Worm (Caenorhabditis elegans) whole organism, young adult: ENCODE data around the gene Y39B6A.7.

Experiments used
- C06A6.2 ChIP-seq: fragments of 200-800 bp; sonication (Bioruptor generic); conservative IDR thresholded peaks from 2 replicates; pipeline ENCODE4 v1.3.6; 2022; ENCODE audit warnings: missing genetic modification characterization, missing compliant biosample characterization
- F55B11.4 ChIP-seq: sonication (generic microtip); optimal IDR thresholded peaks from 2 replicates; lab custom pipeline; 2016; ENCODE audit warnings: missing compliant biosample characterization, missing genetic modification characterization, borderline replicate concordance; ENCODE audit not compliant: insufficient read depth
- K11D2.4 ChIP-seq: fragments of 200-800 bp; sonication (Bioruptor generic); IDR thresholded peaks from 2 replicates; pipeline ENCODE4 v1.3.6; 2022; ENCODE audit warnings: missing genetic modification reagents, missing genetic modification characterization, missing compliant biosample characterization
- T26A5.8 ChIP-seq: sonication (generic microtip); optimal IDR thresholded peaks from 2 replicates; lab custom pipeline; 2016; ENCODE audit warnings: missing genetic modification characterization, missing compliant biosample characterization
- ceh-79 ChIP-seq: sonication (generic microtip); optimal IDR thresholded peaks from 2 replicates; lab custom pipeline; 2017; ENCODE audit warnings: mild to moderate bottlenecking, missing genetic modification characterization, missing compliant biosample characterization
- die-1 ChIP-seq: sonication (generic microtip); optimal IDR thresholded peaks from 2 replicates; lab custom pipeline; 2016; ENCODE audit warnings: missing genotype, mild to moderate bottlenecking, missing genetic modification characterization, missing compliant biosample characterization
- hlh-12 ChIP-seq: sonication (generic microtip); optimal IDR thresholded peaks from 2 replicates; lab custom pipeline; 2016; ENCODE audit warnings: missing genetic modification characterization, missing compliant biosample characterization
- lsy-27 ChIP-seq: sonication (generic microtip); optimal IDR thresholded peaks from 2 replicates; lab custom pipeline; 2017; ENCODE audit warnings: missing genetic modification characterization, mild to moderate bottlenecking, missing compliant biosample characterization, antibody characterized with exemption, missing genotype, borderline replicate concordance; ENCODE audit not compliant: insufficient read depth
- nfya-1 ChIP-seq: sonication (generic microtip); optimal IDR thresholded peaks from 2 replicates; lab custom pipeline; 2017; ENCODE audit warnings: antibody characterized with exemption, missing compliant biosample characterization, missing genetic modification characterization, borderline replicate concordance; ENCODE audit not compliant: insufficient read depth
- nfyb-1 ChIP-seq: fragments of 200-800 bp; sonication (Bioruptor generic); IDR thresholded peaks from 2 replicates; pipeline ENCODE4 v1.3.6; 2022; ENCODE audit warnings: missing genetic modification reagents, missing genetic modification characterization, missing compliant biosample characterization
- snpc-1.3 ChIP-seq: sonication (generic microtip); optimal IDR thresholded peaks from 2 replicates; lab custom pipeline; 2017; ENCODE audit warnings: missing genetic modification characterization, mild to moderate bottlenecking, missing compliant biosample characterization, antibody characterized with exemption, moderate library complexity, missing genotype, missing genetic modification reagents; ENCODE audit not compliant: insufficient read depth
- snpc-3.4 ChIP-seq: sonication (generic microtip); optimal IDR thresholded peaks from 2 replicates; lab custom pipeline; 2017; ENCODE audit warnings: missing genetic modification characterization, mild to moderate bottlenecking, missing compliant biosample characterization, antibody characterized with exemption, moderate library complexity, missing genotype, missing genetic modification reagents
- tlf-1 ChIP-seq: fragments of 200-800 bp; sonication (Bioruptor generic); optimal IDR thresholded peaks from 2 replicates; lab custom pipeline; 2018; ENCODE audit warnings: mild to moderate bottlenecking, missing genetic modification characterization, missing compliant biosample characterization
- ztf-28 ChIP-seq: fragments of 200-800 bp; sonication (Bioruptor generic); IDR thresholded peaks from 2 replicates; pipeline ENCODE4 v1.3.6; 2022; ENCODE audit warnings: missing genetic modification reagents, missing genetic modification characterization, missing compliant biosample characterization

DNA sequence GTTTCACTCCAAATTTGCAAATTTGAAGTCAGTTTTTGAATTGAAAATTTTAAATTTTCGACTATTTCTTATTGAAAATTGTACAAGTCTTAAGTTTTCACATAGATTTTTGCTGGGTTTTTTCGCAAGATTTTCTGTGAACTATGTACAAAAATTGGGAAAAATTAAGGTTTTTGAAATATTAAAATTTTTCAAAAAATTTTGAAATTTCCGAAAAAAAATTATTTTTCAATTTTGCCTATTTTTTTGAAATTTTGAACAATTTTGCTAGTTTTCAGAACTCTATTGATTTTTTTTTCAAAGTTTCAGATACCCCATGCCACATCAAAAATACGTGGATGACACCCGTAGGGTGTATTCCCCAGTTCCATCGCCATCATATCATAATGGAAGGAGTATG is 4.8 kb upstream of the Y39B6A.7 start, which contains the start of gene tsp-13:
- TF ChIP-seq F55B11.4 (tag; lab: Kevin White, UChicago) = no peak
- TF ChIP-seq snpc-1.3 = no peak
- no peak for TF ChIP-seq ceh-79 (tag; lab: Kevin White, UChicago)
- TF ChIP-seq nfya-1 (tag; lab: Kevin White, UChicago) = no peak
- no peak for TF ChIP-seq C06A6.2
- TF ChIP-seq tlf-1 (GFP tag; lab: Kevin White, UChicago) = no peak
- TF ChIP-seq lsy-27 (tag; lab: Kevin White, UChicago) = no peak
- TF ChIP-seq ztf-28 = no peak
- no peak for TF ChIP-seq die-1 (tag; lab: Kevin White, UChicago)
- TF ChIP-seq hlh-12 (tag; lab: Kevin White, UChicago) = no peak
- no peak for TF ChIP-seq snpc-3.4
- no peak for TF ChIP-seq K11D2.4 (GFP tag; lab: Robert Waterston, UW)
- no peak for TF ChIP-seq nfyb-1 (GFP tag; lab: Robert Waterston, UW)
- no peak for TF ChIP-seq T26A5.8 (tag; lab: Kevin White, UChicago)
